Worm (Caenorhabditis elegans) whole organism, mixed stage, embryonic: Measurements from ENCODE around the gene srlf-35.
A peak's percentile ranks its signal among the peaks of the same experiment; 100 is the strongest.

Source experiments
- M03D4.4 ChIP-seq: sonication (generic microtip); optimal IDR thresholded peaks from 2 replicates; lab custom pipeline; 2017; ENCODE audit warnings: mild to moderate bottlenecking, missing genetic modification characterization, missing compliant biosample characterization
- blmp-1 ChIP-seq: fragments of 150-350 bp; optimal IDR thresholded peaks from 2 replicates; lab custom pipeline; 2014; ENCODE audit warnings: missing biosample characterization, missing genetic modification characterization
- ceh-39 ChIP-seq: fragments of 150-350 bp; optimal IDR thresholded peaks from 2 replicates; lab custom pipeline; 2014; ENCODE audit warnings: missing biosample characterization, missing genetic modification characterization
- ceh-43 ChIP-seq: fragments of 200-800 bp; sonication (Bioruptor generic); optimal IDR thresholded peaks from 2 replicates; lab custom pipeline; 2018; ENCODE audit warnings: mild to moderate bottlenecking, missing genetic modification characterization, moderate library complexity, missing compliant biosample characterization
- ceh-83 ChIP-seq: fragments of 200-800 bp; sonication (Bioruptor generic); optimal IDR thresholded peaks from 2 replicates; lab custom pipeline; 2018; ENCODE audit warnings: mild to moderate bottlenecking, missing genetic modification characterization, missing compliant biosample characterization
- ces-1 ChIP-seq: fragments of 150-350 bp; optimal IDR thresholded peaks from 2 replicates; lab custom pipeline; 2014; ENCODE audit warnings: missing biosample characterization, missing genetic modification reagents, missing genetic modification characterization
- drap-1 ChIP-seq: fragments of 200-800 bp; sonication (Bioruptor generic); optimal IDR thresholded peaks from 3 replicates; lab custom pipeline; 2018; ENCODE audit warnings: mild to moderate bottlenecking, missing genetic modification characterization, missing compliant biosample characterization
- elt-1 ChIP-seq: sonication (generic microtip); optimal IDR thresholded peaks from 2 replicates; lab custom pipeline; 2017; ENCODE audit warnings: missing genetic modification characterization, mild to moderate bottlenecking, missing compliant biosample characterization, antibody characterized with exemption, moderate library complexity, borderline replicate concordance; ENCODE audit not compliant: insufficient read depth
- elt-3 ChIP-seq: fragments of 150-350 bp; optimal IDR thresholded peaks from 2 replicates; lab custom pipeline; 2014; ENCODE audit warnings: missing biosample characterization, missing genetic modification characterization
- flh-1 ChIP-seq: fragments of 200-800 bp; sonication (Bioruptor generic); optimal IDR thresholded peaks from 2 replicates; lab custom pipeline; 2018; ENCODE audit warnings: mild to moderate bottlenecking, missing genetic modification characterization, moderate library complexity, missing compliant biosample characterization
- ham-2 ChIP-seq: fragments of 200-800 bp; sonication (Bioruptor generic); optimal IDR thresholded peaks from 2 replicates; lab custom pipeline; 2018; ENCODE audit warnings: mild to moderate bottlenecking, missing genetic modification characterization, missing compliant biosample characterization
- hlh-1 ChIP-seq: fragments of 150-350 bp; optimal IDR thresholded peaks from 2 replicates; lab custom pipeline; 2014; ENCODE audit warnings: missing biosample characterization, missing genetic modification reagents, missing genetic modification characterization
- lin-13 ChIP-seq: fragments of 150-350 bp; optimal IDR thresholded peaks from 2 replicates; lab custom pipeline; 2014; ENCODE audit warnings: missing biosample characterization, missing genetic modification characterization
- lin-32 ChIP-seq: fragments of 200-800 bp; sonication (Bioruptor generic); optimal IDR thresholded peaks from 2 replicates; lab custom pipeline; 2018; ENCODE audit warnings: mild to moderate bottlenecking, missing genetic modification characterization, missing compliant biosample characterization
- lsy-2 ChIP-seq: fragments of 150-350 bp; optimal IDR thresholded peaks from 2 replicates; lab custom pipeline; 2014; ENCODE audit warnings: missing biosample characterization, missing genetic modification characterization
- mab-5 ChIP-seq: fragments of 150-350 bp; optimal IDR thresholded peaks from 2 replicates; lab custom pipeline; 2014; ENCODE audit warnings: missing biosample characterization, missing genetic modification characterization
- mep-1 ChIP-seq: fragments of 150-350 bp; optimal IDR thresholded peaks from 2 replicates; lab custom pipeline; 2017; ENCODE audit warnings: missing biosample characterization, missing genetic modification reagents, missing genetic modification characterization, inconsistent platforms
- mls-2 ChIP-seq: sonication (generic microtip); optimal IDR thresholded peaks from 2 replicates; lab custom pipeline; 2016; ENCODE audit warnings: mild to moderate bottlenecking, missing genetic modification characterization, moderate library complexity, missing compliant biosample characterization
- nhr-12 ChIP-seq: fragments of 150-350 bp; optimal IDR thresholded peaks from 2 replicates; lab custom pipeline; 2014; ENCODE audit warnings: missing biosample characterization, missing genetic modification characterization
- nhr-2 ChIP-seq: fragments of 150-350 bp; optimal IDR thresholded peaks from 2 replicates; lab custom pipeline; 2014; ENCODE audit warnings: missing biosample characterization, missing genetic modification characterization
- nhr-237 ChIP-seq: fragments of 150-350 bp; optimal IDR thresholded peaks from 2 replicates; lab custom pipeline; 2014; ENCODE audit warnings: missing biosample characterization, missing genetic modification characterization
- nhr-28 ChIP-seq: fragments of 150-350 bp; optimal IDR thresholded peaks from 2 replicates; lab custom pipeline; 2014; ENCODE audit warnings: missing biosample characterization, missing genetic modification characterization
- pha-4 ChIP-seq: fragments of 150-350 bp; optimal IDR thresholded peaks from 2 replicates; lab custom pipeline; 2018; ENCODE audit warnings: missing biosample characterization, missing genetic modification reagents, missing genetic modification characterization
- sem-2 ChIP-seq: fragments of 200-800 bp; sonication (Bioruptor generic); optimal IDR thresholded peaks from 2 replicates; lab custom pipeline; 2018; ENCODE audit warnings: mild to moderate bottlenecking, missing genetic modification characterization, missing compliant biosample characterization
- snpc-4 ChIP-seq: fragments of 150-350 bp; optimal IDR thresholded peaks from 2 replicates; lab custom pipeline; 2014; ENCODE audit warnings: missing biosample characterization, missing genetic modification characterization
- sptf-1 ChIP-seq: sonication (generic microtip); optimal IDR thresholded peaks from 2 replicates; lab custom pipeline; 2017; ENCODE audit warnings: mild to moderate bottlenecking, missing genetic modification characterization, moderate library complexity, missing compliant biosample characterization
- tbx-8 ChIP-seq: fragments of 200-800 bp; sonication (Bioruptor generic); optimal IDR thresholded peaks from 2 replicates; lab custom pipeline; 2018; ENCODE audit warnings: mild to moderate bottlenecking, missing genetic modification characterization, moderate library complexity, missing compliant biosample characterization
- unc-120 ChIP-seq: sonication (generic microtip); optimal IDR thresholded peaks from 2 replicates; lab custom pipeline; 2017; ENCODE audit warnings: missing genetic modification characterization, missing compliant biosample characterization; ENCODE audit not compliant: poor library complexity, severe bottlenecking
- unc-39 ChIP-seq: fragments of 150-350 bp; optimal IDR thresholded peaks from 2 replicates; lab custom pipeline; 2014; ENCODE audit warnings: missing biosample characterization, missing genetic modification characterization
- unc-62 ChIP-seq: fragments of 150-350 bp; optimal IDR thresholded peaks from 2 replicates; lab custom pipeline; 2014; ENCODE audit warnings: missing biosample characterization, missing genetic modification reagents, missing genetic modification characterization
- zip-8 ChIP-seq: fragments of 150-350 bp; optimal IDR thresholded peaks from 2 replicates; lab custom pipeline; 2014; ENCODE audit warnings: missing biosample characterization, missing genetic modification characterization
- ztf-11 ChIP-seq: fragments of 150-350 bp; optimal IDR thresholded peaks from 2 replicates; lab custom pipeline; 2014; ENCODE audit warnings: missing biosample characterization, missing genetic modification characterization

srlf-35 gene

ce11 chrV:527602-528001 is 23.8 kb downstream of the srlf-35 start, which contains the start of gene srw-108:
Gene srw-108 (plus strand): TSS chrV:527902.
- TF ChIP-seq nhr-2 (tag; lab: Kevin White, UChicago) (no peak), mep-1 (tag; lab: Kevin White, UChicago) (no peak), M03D4.4 (tag; lab: Kevin White, UChicago) (no peak), nhr-28 (no peak), mab-5 (no peak), nhr-237 (tag; lab: Kevin White, UChicago) (no peak), hlh-1 (tag; lab: Kevin White, UChicago) (no peak), lin-13 (tag; lab: Kevin White, UChicago) (no peak), unc-62 (GFP tag; lab: Kevin White, UChicago) (no peak), unc-120 (tag; lab: Kevin White, UChicago) (no peak), sem-2 (GFP tag; lab: Kevin White, UChicago) (no peak), nhr-12 (tag; lab: Kevin White, UChicago) (no peak), mls-2 (tag; lab: Kevin White, UChicago) (no peak), blmp-1 (no peak), sptf-1 (no peak), drap-1 (GFP tag; lab: Kevin White, UChicago) (no peak), ceh-39 (tag; lab: Kevin White, UChicago) (no peak), elt-3 (tag; lab: Kevin White, UChicago) (no peak)
- TF ChIP-seq, all 35 proteins: peak for 0

- TF ChIP-seq hlh-1 (tag; lab: Kevin White, UChicago) (no peak), mls-2 (tag; lab: Kevin White, UChicago) (peak; percentile 2), unc-120 (tag; lab: Kevin White, UChicago) (peak; percentile 27), ceh-83 (no peak), lin-13 (tag; lab: Kevin White, UChicago) (no peak), pha-4 (tag; lab: Kevin White, UChicago) (peak; percentile 17), elt-1 (tag; lab: Kevin White, UChicago) (peak; percentile 54), ces-1 (peak; percentile 61), ham-2 (GFP tag; lab: Kevin White, UChicago) (peak; percentile 59), elt-3 (tag; lab: Kevin White, UChicago) (peak; percentile 83), drap-1 (GFP tag; lab: Kevin White, UChicago) (no peak)
These were observed 28.2 kb downstream of the srlf-35 start, which contains the start of gene nhr-58 for ce11 chrV:532046-532445. Gene nhr-58 (plus strand): TSS chrV:532259.

- TF ChIP-seq elt-1 (tag; lab: Kevin White, UChicago): peak; percentile 3
- no peak for TF ChIP-seq snpc-4 (tag; lab: Kevin White, UChicago)
These were observed 30.3 kb downstream of the srlf-35 start, which contains the start of gene nhr-132 for ce11 chrV:534176-534575. Gene nhr-132 (plus strand): TSS chrV:534446.

- TF ChIP-seq sptf-1: no peak
- no peak for TF ChIP-seq lsy-2 (tag; lab: Kevin White, UChicago)
- no peak for TF ChIP-seq unc-39 (tag; lab: Kevin White, UChicago)
- TF ChIP-seq mep-1 (tag; lab: Kevin White, UChicago): no peak
- TF ChIP-seq ztf-11: no peak
- no peak for TF ChIP-seq drap-1 (GFP tag; lab: Kevin White, UChicago)
- TF ChIP-seq ceh-39 (tag; lab: Kevin White, UChicago): no peak
- TF ChIP-seq ceh-43: no peak
- TF ChIP-seq ham-2 (GFP tag; lab: Kevin White, UChicago): no peak
- no peak for TF ChIP-seq M03D4.4 (tag; lab: Kevin White, UChicago)
- no peak for TF ChIP-seq snpc-4 (tag; lab: Kevin White, UChicago)
- TF ChIP-seq ceh-83: no peak
- TF ChIP-seq, all 35 proteins: peak for 0
These were observed 32.7 kb downstream of the srlf-35 start, which contains the start of gene C14C6.5 for ce11 chrV:536571-536970. Gene C14C6.5 (plus strand): TSS chrV:536628.

- TF ChIP-seq elt-1 (tag; lab: Kevin White, UChicago): peak; percentile 77
- no peak for TF ChIP-seq nhr-28
These were observed 35.2 kb downstream of the srlf-35 start, which contains the start of gene nhr-155 for ce11 chrV:539040-539510. Gene nhr-155 (plus strand): TSS chrV:539460.

ce11 chrV:541470-541869 is 37.6 kb downstream of the srlf-35 start:
- no peak for TF ChIP-seq ztf-11
- no peak for TF ChIP-seq ceh-39 (tag; lab: Kevin White, UChicago)
- no peak for TF ChIP-seq flh-1 (GFP tag; lab: Kevin White, UChicago)
- TF ChIP-seq nhr-2 (tag; lab: Kevin White, UChicago): no peak
- TF ChIP-seq blmp-1: no peak
- TF ChIP-seq unc-120 (tag; lab: Kevin White, UChicago): no peak
- TF ChIP-seq elt-1 (tag; lab: Kevin White, UChicago): no peak
- TF ChIP-seq drap-1 (GFP tag; lab: Kevin White, UChicago): no peak
- TF ChIP-seq M03D4.4 (tag; lab: Kevin White, UChicago): no peak
- TF ChIP-seq unc-39 (tag; lab: Kevin White, UChicago): no peak
- no peak for TF ChIP-seq tbx-8 (GFP tag; lab: Kevin White, UChicago)
- no peak for TF ChIP-seq lin-32
- TF ChIP-seq sptf-1: no peak
- TF ChIP-seq mep-1 (tag; lab: Kevin White, UChicago): no peak
- TF ChIP-seq elt-3 (tag; lab: Kevin White, UChicago): no peak
- TF ChIP-seq zip-8 (tag; lab: Kevin White, UChicago): no peak
- TF ChIP-seq mab-5: no peak
- TF ChIP-seq nhr-12 (tag; lab: Kevin White, UChicago): no peak
- TF ChIP-seq, all 35 proteins: peak for 0
